Worm (Caenorhabditis elegans): ENCODE results near the gene dct-13.

- no peak for TF ChIP-seq unc-62 (GFP tag; optimal IDR thresholded peaks at IDR 0.05)
- TF ChIP-seq nfya-1 (tag; optimal IDR thresholded peaks at IDR 0.05; ENCODE audit: borderline replicate concordance, insufficient read depth) = no peak
- TF ChIP-seq zim-3 (tag; optimal IDR thresholded peaks at IDR 0.05) = no peak
- no peak for TF ChIP-seq ama-1 (optimal IDR thresholded peaks at IDR 0.05)
- no peak for TF ChIP-seq ama-1 (GFP tag; optimal IDR thresholded peaks at IDR 0.05)
- TF ChIP-seq mcd-1 (GFP tag; IDR thresholded peaks at IDR 0.05) = no peak
- TF ChIP-seq tlf-1 (GFP tag; optimal IDR thresholded peaks at IDR 0.05) = no peak
- TF ChIP-seq bed-2 (GFP tag; IDR thresholded peaks at IDR 0.05) = no peak
- TF ChIP-seq ceh-58 (GFP tag; IDR thresholded peaks at IDR 0.05) = no peak
- TF ChIP-seq attf-3 (GFP tag; conservative IDR thresholded peaks at IDR 0.05) = no peak
- TF ChIP-seq aptf-2 (GFP tag; conservative IDR thresholded peaks at IDR 0.05) = no peak
- no peak for TF ChIP-seq gei-17 (GFP tag; optimal IDR thresholded peaks at IDR 0.05)
- no peak for TF ChIP-seq egl-44 (GFP tag; IDR thresholded peaks at IDR 0.05)
Observed at ce11 chrIV:17053261-17053660, 28.3 kb upstream of the dct-13 start, which contains the start of gene Y116A8C.23.
